Fruit fly (Drosophila melanogaster) whole organism, embryonic: Measurements from ENCODE around the gene CG34138.

Experiments used
- Abd-B ChIP-seq: fragments of 200-800 bp; sonication (Bioruptor generic); optimal IDR thresholded peaks from 2 replicates; lab custom pipeline; 2018; ENCODE audit warnings: missing biosample characterization, mild to moderate bottlenecking, missing genetic modification characterization, moderate library complexity
- CG10959 ChIP-seq: fragments of 200-800 bp; sonication (Bioruptor generic); IDR thresholded peaks from 2 replicates; pipeline ENCODE4 v1.3.6; 2022; ENCODE audit warnings: missing biosample characterization, missing genetic modification characterization
- CG11560 ChIP-seq: fragments of 200-800 bp; sonication (Bioruptor generic); IDR thresholded peaks from 3 replicates; pipeline ENCODE4 v1.3.6; 2022; ENCODE audit warnings: missing biosample characterization, missing genetic modification characterization
- CG11723 ChIP-seq: fragments of 200-800 bp; sonication (Bioruptor generic); optimal IDR thresholded peaks from 2 replicates; lab custom pipeline; 2017; ENCODE audit warnings: missing biosample characterization, mild to moderate bottlenecking, missing genetic modification characterization
- CG17328 ChIP-seq: fragments of 200-800 bp; sonication (Bioruptor generic); IDR thresholded peaks from 2 replicates; pipeline ENCODE4 v1.3.6; 2022; ENCODE audit warnings: missing biosample characterization, missing genetic modification characterization
- CG2202 ChIP-seq: fragments of 200-800 bp; sonication (Bioruptor generic); optimal IDR thresholded peaks from 2 replicates; lab custom pipeline; 2018; ENCODE audit warnings: missing biosample characterization, mild to moderate bottlenecking, missing genetic modification characterization
- CG30020 ChIP-seq: fragments of 200-800 bp; optimal IDR thresholded peaks from 2 replicates; lab custom pipeline; 2019; ENCODE audit warnings: missing biosample characterization, mild to moderate bottlenecking, missing genetic modification characterization, moderate library complexity
- CG34224 ChIP-seq: fragments of 200-800 bp; sonication (Bioruptor generic); IDR thresholded peaks from 3 replicates; pipeline ENCODE4 v1.3.6; 2022; ENCODE audit warnings: missing biosample characterization, missing genetic modification characterization; ENCODE audit not compliant: partially characterized antibody
- CG4282 ChIP-seq: fragments of 200-800 bp; sonication (Bioruptor generic); optimal IDR thresholded peaks from 2 replicates; lab custom pipeline; 2016; ENCODE audit warnings: missing biosample characterization, missing genetic modification characterization
- CG6175 ChIP-seq: fragments of 200-800 bp; sonication (Bioruptor generic); IDR thresholded peaks from 3 replicates; pipeline ENCODE4 v1.3.6; 2022; ENCODE audit warnings: missing biosample characterization, missing genetic modification characterization
- CG6272 ChIP-seq: fragments of 200-800 bp; sonication (Bioruptor generic); IDR thresholded peaks from 2 replicates; pipeline ENCODE4 v1.3.6; 2022; ENCODE audit warnings: missing biosample characterization, missing genetic modification characterization
- CG6791 ChIP-seq: fragments of 200-800 bp; sonication (Bioruptor generic); IDR thresholded peaks from 3 replicates; pipeline ENCODE4 v1.3.6; 2022; ENCODE audit warnings: missing biosample characterization, missing genetic modification characterization; ENCODE audit not compliant: partially characterized antibody
- CG6813 ChIP-seq: fragments of 200-800 bp; sonication (Bioruptor generic); optimal IDR thresholded peaks from 2 replicates; lab custom pipeline; 2017; ENCODE audit warnings: missing biosample characterization, missing genetic modification characterization, mild to moderate bottlenecking, moderate library complexity, missing genetic modification reagents
- CG7271 ChIP-seq: fragments of 200-800 bp; sonication (Bioruptor generic); optimal IDR thresholded peaks from 2 replicates; lab custom pipeline; 2018; ENCODE audit warnings: missing biosample characterization, mild to moderate bottlenecking, missing genetic modification characterization, moderate library complexity
- CG7987 ChIP-seq: fragments of 200-800 bp; sonication (Bioruptor generic); optimal IDR thresholded peaks from 2 replicates; lab custom pipeline; 2018; ENCODE audit warnings: missing biosample characterization, mild to moderate bottlenecking, missing genetic modification characterization, moderate library complexity
- CG8478 ChIP-seq: fragments of >200 bp; optimal IDR thresholded peaks from 2 replicates; lab custom pipeline; 2018
- CG8944 ChIP-seq: fragments of 200-800 bp; sonication (Bioruptor generic); optimal IDR thresholded peaks from 3 replicates; lab custom pipeline; 2016; ENCODE audit warnings: missing biosample characterization, missing genetic modification characterization
- CG9609 ChIP-seq: fragments of 200-800 bp; sonication (Bioruptor generic); optimal IDR thresholded peaks from 3 replicates; lab custom pipeline; 2016; ENCODE audit warnings: missing biosample characterization, missing genetic modification characterization
- CG9817 ChIP-seq: fragments of 200-800 bp; sonication (Bioruptor generic); optimal IDR thresholded peaks from 2 replicates; lab custom pipeline; 2018; ENCODE audit warnings: missing biosample characterization, mild to moderate bottlenecking, missing genetic modification characterization, moderate library complexity
- CTCF ChIP-seq: fragments of 200-800 bp; sonication (Bioruptor generic); optimal IDR thresholded peaks from 2 replicates; lab custom pipeline; 2017; ENCODE audit warnings: missing biosample characterization, mild to moderate bottlenecking, missing genetic modification characterization, moderate library complexity
- Dll ChIP-seq: fragments of 200-800 bp; sonication (Bioruptor generic); IDR thresholded peaks from 4 replicates; pipeline ENCODE4 v1.3.6; 2022; ENCODE audit warnings: missing biosample characterization, missing genetic modification characterization; ENCODE audit not compliant: partially characterized antibody
- MBD-R2 ChIP-seq: fragments of 200-800 bp; sonication (Bioruptor generic); IDR thresholded peaks from 2 replicates; pipeline ENCODE4 v1.3.6; 2022; ENCODE audit warnings: missing biosample characterization, missing genetic modification characterization
- Nf-YC ChIP-seq: fragments of 200-800 bp; optimal IDR thresholded peaks from 3 replicates; lab custom pipeline; 2019; ENCODE audit warnings: missing biosample characterization, mild to moderate bottlenecking, missing genetic modification characterization, moderate library complexity
- NfI ChIP-seq: fragments of 200-800 bp; sonication (Bioruptor generic); optimal IDR thresholded peaks from 3 replicates; lab custom pipeline; 2018; ENCODE audit warnings: missing biosample characterization, mild to moderate bottlenecking, missing genetic modification characterization, moderate library complexity
- Sry-β ChIP-seq: fragments of 200-800 bp; sonication (Bioruptor generic); optimal IDR thresholded peaks from 2 replicates; lab custom pipeline; 2018; ENCODE audit warnings: missing biosample characterization, mild to moderate bottlenecking, missing genetic modification characterization, moderate library complexity
- amos ChIP-seq: fragments of 200-800 bp; sonication (Bioruptor generic); IDR thresholded peaks from 2 replicates; pipeline ENCODE4 v1.3.6; 2022; ENCODE audit warnings: missing biosample characterization, missing genetic modification characterization; ENCODE audit not compliant: partially characterized antibody
- bsh ChIP-seq, 2 experiments: fragments of 200-800 bp; sonication (Bioruptor generic); optimal IDR thresholded peaks; 2 replicates each; lab custom pipeline; 2017 to 2018; ENCODE audit warnings: mild to moderate bottlenecking in 2 of 2, missing biosample characterization in 2 of 2, missing genetic modification characterization in 2 of 2, moderate library complexity in 1 of 2
- chm ChIP-seq: fragments of 200-800 bp; sonication (Bioruptor generic); IDR thresholded peaks from 2 replicates; pipeline ENCODE4 v1.3.6; 2022; ENCODE audit warnings: missing biosample characterization, missing genetic modification characterization
- corto ChIP-seq: fragments of 200-800 bp; sonication (Bioruptor generic); optimal IDR thresholded peaks from 2 replicates; lab custom pipeline; 2016; ENCODE audit warnings: missing biosample characterization, mild to moderate bottlenecking, missing genetic modification characterization, moderate library complexity
- dysf ChIP-seq: fragments of 200-800 bp; sonication (Bioruptor generic); IDR thresholded peaks from 3 replicates; pipeline ENCODE4 v1.3.6; 2022; ENCODE audit warnings: missing biosample characterization, missing genetic modification characterization
- en ChIP-seq: fragments of 200-800 bp; sonication (Bioruptor generic); optimal IDR thresholded peaks from 2 replicates; lab custom pipeline; 2016; ENCODE audit warnings: missing biosample characterization, missing genetic modification characterization
- fd64A ChIP-seq: fragments of 200-800 bp; sonication (Bioruptor generic); optimal IDR thresholded peaks from 3 replicates; lab custom pipeline; 2018; ENCODE audit warnings: missing biosample characterization, mild to moderate bottlenecking, missing genetic modification characterization
- gce ChIP-seq: fragments of 200-800 bp; sonication (Bioruptor generic); IDR thresholded peaks from 3 replicates; pipeline ENCODE4 v1.3.6; 2022; ENCODE audit warnings: missing biosample characterization, missing genetic modification characterization
- gem ChIP-seq: fragments of 200-800 bp; sonication (Bioruptor generic); optimal IDR thresholded peaks from 2 replicates; lab custom pipeline; 2019; ENCODE audit warnings: missing biosample characterization, mild to moderate bottlenecking, missing genetic modification characterization, moderate library complexity
- ken ChIP-seq: fragments of 200-800 bp; sonication (Bioruptor generic); IDR thresholded peaks from 3 replicates; pipeline ENCODE4 v1.3.6; 2022; ENCODE audit warnings: missing biosample characterization, missing genetic modification characterization
- lbe ChIP-seq: fragments of 200-800 bp; sonication (Bioruptor generic); optimal IDR thresholded peaks from 2 replicates; lab custom pipeline; 2016; ENCODE audit warnings: missing biosample characterization, mild to moderate bottlenecking, missing genetic modification characterization
- nau ChIP-seq: fragments of 200-800 bp; sonication (Bioruptor generic); optimal IDR thresholded peaks from 3 replicates; lab custom pipeline; 2017; ENCODE audit warnings: missing biosample characterization, mild to moderate bottlenecking, missing genetic modification characterization, missing genetic modification reagents
- ranshi ChIP-seq: fragments of 200-800 bp; sonication (Bioruptor generic); IDR thresholded peaks from 2 replicates; pipeline ENCODE4 v1.3.6; 2022; ENCODE audit warnings: missing biosample characterization, missing genetic modification characterization
- tio ChIP-seq: fragments of 200-800 bp; sonication (Bioruptor generic); optimal IDR thresholded peaks from 2 replicates; lab custom pipeline; 2017; ENCODE audit warnings: missing biosample characterization, missing genetic modification characterization, inconsistent platforms
- tll ChIP-seq, 2 experiments: fragments of 200-800 bp in 1 of 2; fragments of >200 bp in 1 of 2; sonication (Bioruptor generic) in 1 of 2; optimal IDR thresholded peaks; 2 replicates each; lab custom pipeline; 2017 to 2019; ENCODE audit warnings: missing biosample characterization in 2 of 2, missing genetic modification characterization in 2 of 2, mild to moderate bottlenecking in 1 of 2, moderate library complexity in 1 of 2
- vvl ChIP-seq: fragments of 200-800 bp; sonication (Bioruptor generic); IDR thresholded peaks from 2 replicates; pipeline ENCODE4 v1.3.6; 2022; ENCODE audit warnings: missing biosample characterization, missing genetic modification characterization
- yki ChIP-seq: fragments of >200 bp; optimal IDR thresholded peaks from 3 replicates; lab custom pipeline; 2018
- zen2 ChIP-seq: fragments of 200-800 bp; sonication (Bioruptor generic); IDR thresholded peaks from 3 replicates; pipeline ENCODE4 v1.3.6; 2022; ENCODE audit warnings: missing biosample characterization, missing genetic modification characterization; ENCODE audit not compliant: partially characterized antibody
- zf30C ChIP-seq: fragments of 200-800 bp; sonication (Bioruptor generic); optimal IDR thresholded peaks from 3 replicates; lab custom pipeline; 2018; ENCODE audit warnings: missing biosample characterization, mild to moderate bottlenecking, missing genetic modification characterization

CG34138 gene

DNA sequence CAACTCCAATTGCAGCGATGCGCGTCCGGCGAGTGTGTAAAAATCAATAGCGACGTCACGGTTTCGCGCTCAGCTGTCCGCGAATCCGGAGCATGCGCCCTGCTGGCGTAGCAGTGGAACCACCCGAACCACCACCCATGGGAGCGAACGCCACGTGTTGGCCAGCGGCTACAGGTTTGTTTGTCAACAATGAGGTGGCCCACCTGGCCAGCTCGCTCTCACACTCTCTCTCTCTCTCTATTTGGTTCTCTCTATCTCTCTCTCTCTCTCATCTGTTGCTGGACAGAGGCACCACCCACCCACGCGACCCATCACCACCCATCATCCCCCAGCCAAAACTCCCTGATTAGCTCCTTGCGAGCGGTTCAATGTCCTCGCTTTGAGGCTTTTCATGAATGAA, 21.7 kb downstream of the CG34138 start (continued):
- TF ChIP-seq CG6272 (GFP tag; lab: Robert Waterston, UW) (no peak), en (no peak), CG11560 (tag; lab: Robert Waterston, UW) (no peak), bsh (GFP tag; optimal IDR thresholded peaks at IDR 0.05; lab: Kevin White, UChicago) (no peak), tio (GFP tag; lab: Kevin White, UChicago) (no peak), ranshi (GFP tag; lab: Robert Waterston, UW) (no peak), CG6791 (GFP tag; lab: Robert Waterston, UW) (no peak), gce (no peak), corto (no peak), Dll (GFP tag; lab: Robert Waterston, UW) (no peak), nau (GFP tag; lab: Kevin White, UChicago) (no peak), MBD-R2 (GFP tag; lab: Robert Waterston, UW) (peak; percentile 71), CG7271 (tag; lab: Kevin White, UChicago) (no peak), amos (GFP tag; lab: Robert Waterston, UW) (no peak), CG6175 (GFP tag; lab: Robert Waterston, UW) (no peak), CG34224 (GFP tag; lab: Robert Waterston, UW) (peak; percentile 45; the same call in 2 of the 3 replicates), CG17328 (GFP tag; lab: Robert Waterston, UW) (no peak), NfI (no peak), Sry-β (GFP tag; lab: Kevin White, UChicago) (no peak), yki (no peak), CG30020 (tag; lab: Kevin White, UChicago) (no peak), chm (GFP tag; lab: Robert Waterston, UW) (no peak), gem (tag; lab: Kevin White, UChicago) (no peak), CG2202 (tag; lab: Kevin White, UChicago) (no peak), CG11723 (no peak)

DNA sequence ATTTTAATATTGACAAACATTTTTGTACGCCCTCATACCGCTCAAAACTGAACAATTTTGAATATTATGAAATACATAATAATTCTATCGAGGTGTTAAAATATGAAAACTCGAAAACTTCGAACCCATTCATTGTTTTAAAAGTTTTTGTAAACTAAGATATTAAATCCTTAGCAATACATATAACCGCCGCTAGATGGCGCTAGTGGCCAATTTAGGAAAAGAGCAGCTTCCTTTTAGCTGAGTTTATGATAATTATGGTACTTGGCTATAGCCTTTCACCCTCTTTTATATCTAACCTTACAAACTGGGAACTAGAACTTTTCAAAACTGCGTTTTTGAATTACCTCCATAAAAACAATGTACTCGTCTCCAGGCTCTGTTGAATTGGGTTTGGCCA, 22.5 kb downstream of the CG34138 start:
- peak; percentile 61 for TF ChIP-seq CTCF (GFP tag; lab: Kevin White, UChicago)
- TF ChIP-seq corto = no peak
- no peak for TF ChIP-seq Abd-B
- no peak for TF ChIP-seq amos (GFP tag; lab: Robert Waterston, UW)
- TF ChIP-seq CG9817 (tag; lab: Kevin White, UChicago) = no peak
- TF ChIP-seq CG9609 (GFP tag; lab: Kevin White, UChicago) = no peak
- TF ChIP-seq zen2 (GFP tag; lab: Robert Waterston, UW) = no peak
- no peak for TF ChIP-seq CG8944 (GFP tag; lab: Kevin White, UChicago)
- TF ChIP-seq, all 482 proteins: peak for 1

DNA sequence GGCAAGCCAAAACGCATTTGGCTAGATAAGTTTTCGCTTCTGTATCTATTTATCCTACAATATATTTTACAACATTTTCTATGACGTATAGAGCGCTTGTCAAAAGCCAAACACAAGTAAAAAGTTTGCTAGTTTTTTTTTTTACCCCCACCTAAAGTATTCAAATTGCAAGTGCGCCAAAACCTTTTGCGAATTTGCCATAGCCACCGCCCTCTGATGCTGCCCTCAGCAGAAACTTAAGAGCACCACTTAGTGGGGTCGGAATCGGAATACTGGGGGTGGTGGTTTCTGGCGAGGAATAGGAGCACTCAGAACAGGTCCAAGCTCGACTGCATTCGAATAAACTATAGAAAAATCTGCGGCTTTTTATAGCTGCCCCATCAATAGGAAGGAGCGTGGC, 23.0 kb downstream of the CG34138 start, which contains the start of gene CG6184:
Gene CG6184 (minus strand): TSS at position 101 of the 400 bp plus-strand sequence.
- TF ChIP-seq fd64A (GFP tag; lab: Kevin White, UChicago) = no peak
- no peak for TF ChIP-seq CG8478 (lab: Kevin White, UChicago)
- TF ChIP-seq zen2 (GFP tag; lab: Robert Waterston, UW) = no peak
- TF ChIP-seq vvl (GFP tag; lab: Robert Waterston, UW) = no peak
- TF ChIP-seq zf30C = no peak
- no peak for TF ChIP-seq lbe (GFP tag; lab: Kevin White, UChicago)
- no peak for TF ChIP-seq CG7987 (GFP tag; lab: Kevin White, UChicago)

DNA sequence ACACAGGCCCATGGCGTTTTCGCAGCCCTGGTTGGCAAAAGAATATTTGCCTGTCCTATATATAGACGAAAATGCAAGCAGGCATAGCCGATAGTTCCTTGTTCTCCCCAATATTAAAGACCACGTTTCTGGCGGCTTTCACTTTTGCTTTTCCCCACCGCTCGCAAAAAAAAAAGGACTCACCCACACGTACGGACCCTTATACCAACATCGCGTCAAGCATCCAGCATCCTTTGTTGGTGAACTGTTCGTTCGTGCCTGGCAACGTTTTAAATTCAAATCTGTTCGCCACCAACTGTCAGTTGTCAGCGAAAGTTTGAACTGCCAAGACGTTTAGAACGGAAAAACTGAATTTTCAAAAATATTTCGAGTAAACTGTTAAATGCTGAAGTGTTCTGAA, 24.7 kb downstream of the CG34138 start, which contains the start of gene ort:
Gene ort (plus strand): TSS at position 301 of the 400 bp plus-strand sequence.
- no peak for TF ChIP-seq tll (GFP tag; optimal IDR thresholded peaks at IDR 0.05; lab: Kevin White, UChicago)
- no peak for TF ChIP-seq lbe (GFP tag; lab: Kevin White, UChicago)
- no peak for TF ChIP-seq ken (GFP tag; lab: Robert Waterston, UW)
- TF ChIP-seq dysf (GFP tag; lab: Robert Waterston, UW) = no peak
- no peak for TF ChIP-seq Nf-YC (tag; lab: Kevin White, UChicago)
- TF ChIP-seq CG6813 (GFP tag; lab: Kevin White, UChicago) = no peak
- TF ChIP-seq CG4282 (GFP tag; lab: Kevin White, UChicago) = no peak
- TF ChIP-seq CG10959 = no peak
